Fruit fly (Drosophila melanogaster) ovary, adult (tissue): ENCODE data around the gene CG33635.

ENCODE experiments used
- CG17801 ChIP-seq: fragments of 200-800 bp; optimal IDR thresholded peaks from 2 replicates; lab custom pipeline; 2019; ENCODE audit warnings: missing biosample characterization, mild to moderate bottlenecking, missing genetic modification characterization, moderate library complexity; ENCODE audit not compliant: partially characterized antibody

Gene CG33635

dm6 chr2L:138063-138462 is 20.4 kb downstream of the CG33635 start:
- TF ChIP-seq CG17801 (GFP tag; lab: Kevin White, UChicago): no peak

dm6 chr2L:136747-137709 is 21.4 kb downstream of the CG33635 start:
- TF ChIP-seq CG17801 (GFP tag; lab: Kevin White, UChicago): no peak

dm6 chr2L:136131-136426 is 22.4 kb downstream of the CG33635 start:
- no peak for TF ChIP-seq CG17801 (GFP tag; lab: Kevin White, UChicago)

dm6 chr2L:135383-136130 is 22.9 kb downstream of the CG33635 start:
- TF ChIP-seq CG17801 (GFP tag; lab: Kevin White, UChicago): no peak

DNA sequence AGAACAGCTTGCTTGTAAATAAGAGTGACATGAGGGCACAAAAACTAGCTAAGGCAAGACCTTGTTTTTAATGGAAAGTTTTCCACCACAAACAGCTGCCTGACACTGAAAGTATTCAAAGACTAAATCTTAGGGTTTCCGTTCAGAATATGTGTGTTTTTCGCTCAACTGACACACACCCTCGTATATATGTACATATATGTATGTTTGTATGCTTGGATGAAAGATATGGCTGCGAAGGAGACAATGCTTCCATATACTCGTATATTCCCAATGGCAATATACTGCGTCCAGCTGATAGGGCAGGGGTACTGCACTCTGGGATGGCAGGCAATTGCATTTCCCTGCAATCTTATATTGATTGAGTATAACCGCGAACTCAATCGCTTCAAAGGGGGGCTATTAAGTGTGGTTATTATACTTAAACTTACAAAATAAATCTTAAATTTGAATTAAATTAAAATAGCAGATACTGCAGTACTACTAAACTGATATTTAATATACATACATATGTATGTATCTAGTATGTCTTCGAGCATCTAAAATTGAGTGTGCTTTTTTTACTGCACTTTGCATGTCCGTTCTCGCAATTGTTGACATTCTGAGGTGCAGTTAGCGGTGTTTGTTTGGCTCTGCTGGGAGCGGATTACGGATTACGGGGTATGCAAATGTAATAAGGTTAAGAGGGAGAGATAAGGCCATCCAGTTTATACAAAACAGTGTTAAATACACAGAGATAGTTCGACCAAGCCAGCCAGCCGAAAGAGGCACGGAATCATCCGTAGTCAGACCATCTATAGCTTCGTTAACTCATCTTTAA is 23.7 kb downstream of the CG33635 start:
- TF ChIP-seq CG17801 (GFP tag; lab: Kevin White, UChicago): no peak

DNA sequence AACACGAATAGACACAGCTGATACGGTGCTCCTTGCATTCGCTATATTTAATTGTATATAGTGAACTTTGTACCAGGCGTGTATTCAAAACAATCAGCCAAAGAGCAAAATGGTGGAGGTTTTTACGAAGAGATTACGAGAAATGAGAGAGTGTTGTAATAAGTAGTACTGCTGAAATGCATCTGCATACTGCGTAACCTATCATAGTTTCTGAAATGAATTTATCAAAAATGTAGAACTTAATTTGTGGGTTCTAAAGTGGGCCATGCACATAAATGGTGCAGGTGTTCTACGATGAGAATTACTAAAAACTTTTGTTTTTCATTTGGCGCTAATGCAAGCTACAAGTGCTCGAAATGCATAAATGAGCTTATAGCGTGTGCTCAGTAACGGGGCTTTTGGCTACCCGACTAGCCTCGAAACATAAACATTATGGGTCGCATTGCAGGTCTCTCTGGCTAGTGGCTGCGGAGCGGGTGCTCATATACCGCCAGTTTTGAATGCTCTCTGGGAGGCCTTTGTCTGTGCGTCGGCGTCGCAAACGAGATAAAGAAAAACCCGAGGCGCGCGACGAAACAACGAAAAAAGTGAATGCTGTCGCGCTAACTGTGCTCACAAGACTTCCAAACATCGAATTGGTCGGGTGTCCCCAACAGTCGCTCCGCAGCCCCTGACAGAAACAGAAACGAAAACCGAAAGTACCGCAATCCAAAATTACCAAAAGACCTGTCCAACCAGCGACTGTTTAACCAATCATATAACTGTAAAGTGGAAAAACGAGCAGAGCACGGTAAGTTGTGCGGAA is 26.8 kb downstream of the CG33635 start, which contains the start of gene Gs1:
TSS of gene Gs1 (plus strand) at position 612 of the 805 bp plus-strand sequence.
- peak; percentile 49 for TF ChIP-seq CG17801 (GFP tag; lab: Kevin White, UChicago)

DNA sequence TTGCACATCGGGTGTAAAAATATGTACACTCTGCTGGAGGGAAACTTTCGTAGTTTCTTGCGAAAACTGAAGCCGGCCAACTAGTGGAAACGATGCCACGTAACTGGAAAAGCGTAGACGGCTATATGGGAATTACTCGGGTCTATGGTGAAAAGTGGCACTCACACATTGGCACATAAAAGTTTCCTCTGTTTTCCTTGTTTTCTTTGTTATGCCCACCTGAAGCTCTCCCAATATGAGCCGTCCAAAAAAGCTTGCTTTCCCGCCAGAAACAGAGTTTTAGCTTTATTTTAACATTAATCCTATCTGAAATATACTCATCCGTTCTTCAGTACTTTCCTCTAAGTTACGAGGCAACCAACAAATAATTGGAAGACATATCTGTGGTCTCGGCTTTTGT is 27.8 kb downstream of the CG33635 start, which contains the start of gene CG3164:
TSS of gene CG3164 (minus strand) at position 101 of the 400 bp plus-strand sequence.
- TF ChIP-seq CG17801 (GFP tag; lab: Kevin White, UChicago): no peak

DNA sequence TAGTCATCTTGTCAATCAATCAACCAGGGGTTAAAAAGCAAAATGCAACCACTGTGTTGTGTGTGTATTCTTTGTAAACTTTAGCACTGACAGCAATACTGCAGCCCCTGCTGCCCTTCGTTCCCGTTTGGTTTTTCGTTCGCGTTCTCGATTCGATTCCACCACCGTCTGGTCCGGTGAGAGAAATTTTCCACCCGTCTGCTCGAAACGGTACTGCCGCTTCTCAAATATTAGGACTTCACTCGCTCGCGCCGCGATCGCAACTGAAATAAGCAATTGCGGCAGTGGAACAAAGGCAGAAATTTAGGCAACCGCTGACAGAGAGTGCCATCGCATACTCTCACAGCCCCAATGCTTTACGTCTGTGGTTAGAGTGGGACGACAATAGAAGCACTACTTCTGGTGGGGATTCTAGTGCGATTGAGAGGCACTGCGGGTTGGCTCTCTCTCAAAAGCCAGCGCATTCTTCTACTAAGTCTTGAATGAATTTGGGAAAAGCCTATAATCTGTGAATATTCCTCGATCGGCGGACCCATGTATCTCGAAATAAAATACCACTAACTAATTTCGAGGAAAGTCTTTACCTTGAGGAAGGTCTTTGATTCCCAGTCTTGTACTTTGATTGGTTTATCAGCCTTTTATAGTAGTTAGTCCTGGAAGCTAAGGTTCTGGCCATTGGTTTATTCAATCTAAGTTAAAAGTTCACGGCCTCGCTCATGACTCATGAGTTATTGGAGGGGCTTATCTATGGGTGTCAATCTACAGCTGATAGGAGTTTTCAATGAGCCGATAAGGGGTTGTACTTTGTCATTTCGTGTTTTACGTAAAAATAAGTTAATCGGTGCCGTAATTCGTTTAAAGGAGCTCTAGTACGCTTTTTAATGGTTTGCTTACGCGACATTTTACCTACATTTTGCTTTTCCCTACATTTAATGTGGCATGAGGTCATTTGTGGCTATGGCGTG is 29.2 kb downstream of the CG33635 start:
- TF ChIP-seq CG17801 (GFP tag; lab: Kevin White, UChicago): peak; percentile 91

- no peak for TF ChIP-seq CG17801 (GFP tag; lab: Kevin White, UChicago)
Measured at dm6 chr2L:128296-128715, 30.2 kb downstream of the CG33635 start.

dm6 chr2L:125364-126252 is 32.9 kb downstream of the CG33635 start:
- TF ChIP-seq CG17801 (GFP tag; lab: Kevin White, UChicago): peak; percentile 46

- TF ChIP-seq CG17801 (GFP tag; lab: Kevin White, UChicago): no peak
Measured at dm6 chr2L:123007-123327, 35.5 kb downstream of the CG33635 start.
